Fruit fly (Drosophila melanogaster): ENCODE data around the gene CG15005.

DNA sequence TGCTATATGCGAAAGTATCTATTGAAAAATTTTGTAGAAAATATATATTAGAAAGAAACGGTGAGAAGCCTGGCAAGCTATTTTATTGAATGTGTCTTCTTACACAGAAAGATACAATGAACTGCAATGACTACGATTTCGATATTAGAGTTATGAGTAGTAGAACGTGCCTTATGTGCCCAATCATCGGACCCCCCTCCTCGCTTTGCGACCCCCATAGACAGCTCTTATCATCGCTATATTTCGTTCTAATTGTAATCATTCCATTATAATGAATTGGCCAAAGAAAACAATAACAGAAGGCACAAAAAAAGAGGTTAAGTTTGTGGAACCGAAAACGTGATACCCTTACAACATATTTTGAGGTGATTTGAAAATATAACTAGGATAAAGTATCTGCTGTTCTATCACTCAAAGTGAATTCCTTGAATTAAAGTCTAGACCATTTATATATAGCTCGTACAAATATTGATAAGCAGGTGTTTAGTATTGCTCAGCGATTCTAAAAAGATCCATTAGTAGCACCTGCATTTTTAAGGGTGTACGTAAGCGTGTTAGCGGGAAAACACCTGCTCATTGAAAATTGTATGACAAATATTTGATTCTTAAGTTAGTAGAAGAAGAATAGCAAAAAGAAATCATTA lies 28.7 kb upstream of the CG15005 start:
- TF ChIP-seq CG8478 (optimal IDR thresholded peaks at IDR 0.05) (no peak), CTCF (optimal IDR thresholded peaks at IDR 0.05) (no peak)
